Worm (Caenorhabditis elegans): ENCODE data around the gene vps-15.

The vps-15 gene

DNA sequence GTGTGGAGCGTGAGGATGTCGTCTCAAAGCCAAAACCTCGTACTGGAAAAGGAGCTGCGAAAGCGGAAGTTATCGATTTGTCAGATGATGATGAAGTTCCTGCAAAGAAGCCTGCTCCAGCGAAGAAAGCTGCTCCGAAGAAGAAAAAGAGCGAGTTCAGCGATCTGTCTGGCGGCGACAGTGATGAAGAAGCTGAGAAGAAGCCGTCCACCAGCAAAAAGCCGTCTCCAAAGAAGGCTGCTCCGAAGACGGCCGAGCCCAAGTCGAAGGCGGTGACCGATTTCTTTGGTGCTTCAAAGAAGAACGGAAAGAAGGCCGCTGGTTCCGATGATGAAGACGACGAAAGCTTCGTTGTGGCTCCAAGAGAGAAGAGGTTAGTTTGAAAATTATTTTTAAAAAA is 35.9 kb downstream of the vps-15 start:
- TF ChIP-seq ztf-11 (tag; optimal IDR thresholded peaks at IDR 0.05), result no peak
- no peak for TF ChIP-seq sem-2 (GFP tag; optimal IDR thresholded peaks at IDR 0.05)
- no peak for TF ChIP-seq zip-8 (tag; optimal IDR thresholded peaks at IDR 0.05)
- TF ChIP-seq mls-2 (tag; optimal IDR thresholded peaks at IDR 0.05), result no peak
- TF ChIP-seq sptf-1 (tag; optimal IDR thresholded peaks at IDR 0.05), result no peak
- no peak for TF ChIP-seq mep-1 (tag; optimal IDR thresholded peaks at IDR 0.05)
- no peak for TF ChIP-seq pha-4 (tag; optimal IDR thresholded peaks at IDR 0.05)
- no peak for TF ChIP-seq unc-120 (tag; optimal IDR thresholded peaks at IDR 0.05; ENCODE audit: poor library complexity, severe bottlenecking)
- no peak for TF ChIP-seq ham-2 (GFP tag; optimal IDR thresholded peaks at IDR 0.05)

DNA sequence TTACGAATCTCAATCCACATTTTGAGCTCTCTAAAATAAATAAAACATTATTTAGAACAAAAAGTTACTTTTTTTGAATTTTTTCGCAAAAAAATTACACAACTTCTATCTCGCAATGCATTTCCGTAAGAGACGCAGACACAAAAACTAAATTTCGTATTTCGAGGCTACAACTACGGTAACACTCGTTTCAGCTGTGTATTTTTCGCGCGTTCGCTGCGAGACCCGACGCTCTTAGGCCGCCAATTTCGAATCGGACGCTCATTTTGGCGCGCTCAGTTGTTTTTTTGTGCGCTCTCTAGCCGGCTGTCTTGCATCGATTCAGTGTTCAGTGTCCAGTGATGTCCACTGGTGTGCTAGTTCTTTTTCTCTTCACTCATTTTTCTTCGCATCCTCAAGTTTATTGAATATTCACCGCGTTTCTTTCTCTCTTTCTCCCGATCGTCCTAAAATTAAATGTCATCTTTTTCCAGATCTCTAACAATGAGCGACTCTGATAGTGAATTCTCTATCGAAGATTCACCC is 40.9 kb downstream of the vps-15 start, which contains the start of the genes npp-3 and top-2:
Gene npp-3 (minus strand): TSS at position 115 of the 525 bp plus-strand sequence.
Gene top-2 (plus strand): TSS at position 475 of the 525 bp plus-strand sequence.
- TF ChIP-seq drap-1 (GFP tag; optimal IDR thresholded peaks at IDR 0.05) (peak; percentile 68), sptf-1 (tag; optimal IDR thresholded peaks at IDR 0.05) (peak; percentile 55), flh-1 (GFP tag; optimal IDR thresholded peaks at IDR 0.05) (no peak), nhr-237 (tag; optimal IDR thresholded peaks at IDR 0.05) (peak; percentile 83), M03D4.4 (tag; optimal IDR thresholded peaks at IDR 0.05) (no peak), pha-4 (tag; optimal IDR thresholded peaks at IDR 0.05) (peak; percentile 88), ceh-43 (GFP tag; optimal IDR thresholded peaks at IDR 0.05) (no peak), unc-62 (GFP tag; optimal IDR thresholded peaks at IDR 0.05) (no peak), nhr-76 (tag; optimal IDR thresholded peaks at IDR 0.05) (no peak), snpc-4 (tag; optimal IDR thresholded peaks at IDR 0.05) (no peak), bed-3 (GFP tag; optimal IDR thresholded peaks at IDR 0.05) (no peak), blmp-1 (tag; optimal IDR thresholded peaks at IDR 0.05) (no peak), zip-8 (tag; optimal IDR thresholded peaks at IDR 0.05) (no peak), unc-120 (tag; optimal IDR thresholded peaks at IDR 0.05; ENCODE audit: poor library complexity, severe bottlenecking) (peak; percentile 21), mab-5 (tag; optimal IDR thresholded peaks at IDR 0.05) (no peak), sem-2 (GFP tag; optimal IDR thresholded peaks at IDR 0.05) (no peak), nhr-12 (tag; optimal IDR thresholded peaks at IDR 0.05) (no peak), elt-1 (tag; optimal IDR thresholded peaks at IDR 0.05; ENCODE audit: borderline replicate concordance, insufficient read depth) (no peak), cnd-1 (tag; optimal IDR thresholded peaks at IDR 0.05) (peak; percentile 23), lsy-2 (tag; optimal IDR thresholded peaks at IDR 0.05) (peak; percentile 99), nhr-28 (tag; optimal IDR thresholded peaks at IDR 0.05) (no peak), lin-13 (tag; optimal IDR thresholded peaks at IDR 0.05) (peak; percentile 89), mep-1 (tag; optimal IDR thresholded peaks at IDR 0.05) (peak; percentile 77), ceh-83 (GFP tag; optimal IDR thresholded peaks at IDR 0.05) (no peak), ces-1 (GFP tag; optimal IDR thresholded peaks at IDR 0.05) (peak; percentile 79), ceh-39 (tag; optimal IDR thresholded peaks at IDR 0.05) (peak; percentile 94), nhr-2 (tag; optimal IDR thresholded peaks at IDR 0.05) (no peak), elt-3 (tag; optimal IDR thresholded peaks at IDR 0.05) (no peak), ztf-11 (tag; optimal IDR thresholded peaks at IDR 0.05) (no peak), hlh-1 (tag; optimal IDR thresholded peaks at IDR 0.05) (peak; percentile 42), lin-32 (GFP tag; optimal IDR thresholded peaks at IDR 0.05) (no peak), mls-2 (tag; optimal IDR thresholded peaks at IDR 0.05) (no peak), tbx-8 (GFP tag; optimal IDR thresholded peaks at IDR 0.05) (no peak), ham-2 (GFP tag; optimal IDR thresholded peaks at IDR 0.05) (peak; percentile 38), unc-39 (tag; optimal IDR thresholded peaks at IDR 0.05) (no peak)

DNA sequence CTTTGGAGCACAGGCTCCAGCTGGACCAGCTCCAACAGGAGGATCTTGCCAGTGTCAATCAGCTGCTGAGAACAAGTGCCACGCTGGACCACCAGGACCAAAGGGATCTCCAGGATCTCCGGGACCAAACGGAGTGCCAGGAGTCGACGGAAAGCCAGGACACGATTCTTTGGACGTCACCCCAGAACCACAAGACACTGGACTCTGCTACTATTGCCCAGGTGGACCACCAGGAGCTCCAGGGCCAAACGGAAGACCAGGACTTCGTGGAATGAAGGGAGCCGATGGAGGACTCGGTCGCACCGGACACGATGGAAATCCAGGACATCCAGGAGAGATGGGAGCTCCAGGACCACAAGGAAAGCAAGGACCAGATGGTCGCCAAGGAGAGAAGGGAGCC is 46.8 kb downstream of the vps-15 start:
- no peak for TF ChIP-seq unc-62 (GFP tag; optimal IDR thresholded peaks at IDR 0.05)
- no peak for TF ChIP-seq ceh-39 (tag; optimal IDR thresholded peaks at IDR 0.05)
- TF ChIP-seq zip-8 (tag; optimal IDR thresholded peaks at IDR 0.05), result no peak
- TF ChIP-seq sptf-1 (tag; optimal IDR thresholded peaks at IDR 0.05), result no peak
- TF ChIP-seq lin-32 (GFP tag; optimal IDR thresholded peaks at IDR 0.05), result no peak
- TF ChIP-seq snpc-4 (tag; optimal IDR thresholded peaks at IDR 0.05), result no peak
- TF ChIP-seq nhr-28 (tag; optimal IDR thresholded peaks at IDR 0.05), result no peak
- TF ChIP-seq lin-13 (tag; optimal IDR thresholded peaks at IDR 0.05), result no peak
- TF ChIP-seq nhr-12 (tag; optimal IDR thresholded peaks at IDR 0.05), result no peak
- TF ChIP-seq ham-2 (GFP tag; optimal IDR thresholded peaks at IDR 0.05), result no peak
- TF ChIP-seq tbx-8 (GFP tag; optimal IDR thresholded peaks at IDR 0.05), result no peak
